Worm (Caenorhabditis elegans) whole organism, L4/young adult: ENCODE measurements around the gene B0001.5.
"Not testable (repeated sequence)": the region's sequence is repeated elsewhere in the genome, so short reads cannot be mapped to it uniquely, and the experiment has no call there.

Source experiments
- W03F9.2 ChIP-seq: fragments of 150-350 bp; optimal IDR thresholded peaks from 2 replicates; lab custom pipeline; 2014; ENCODE audit warnings: missing biosample characterization, missing genetic modification characterization
- dao-5 ChIP-seq: sonication (generic microtip); optimal IDR thresholded peaks from 2 replicates; lab custom pipeline; 2016; ENCODE audit warnings: missing genotype, missing genetic modification characterization, moderate library complexity, missing compliant biosample characterization
- him-1 ChIP-seq: sonication (generic microtip); optimal IDR thresholded peaks from 2 replicates; lab custom pipeline; 2016; ENCODE audit warnings: missing genotype, missing genetic modification reagents, missing genetic modification characterization, missing compliant biosample characterization

B0001.5 gene

DNA sequence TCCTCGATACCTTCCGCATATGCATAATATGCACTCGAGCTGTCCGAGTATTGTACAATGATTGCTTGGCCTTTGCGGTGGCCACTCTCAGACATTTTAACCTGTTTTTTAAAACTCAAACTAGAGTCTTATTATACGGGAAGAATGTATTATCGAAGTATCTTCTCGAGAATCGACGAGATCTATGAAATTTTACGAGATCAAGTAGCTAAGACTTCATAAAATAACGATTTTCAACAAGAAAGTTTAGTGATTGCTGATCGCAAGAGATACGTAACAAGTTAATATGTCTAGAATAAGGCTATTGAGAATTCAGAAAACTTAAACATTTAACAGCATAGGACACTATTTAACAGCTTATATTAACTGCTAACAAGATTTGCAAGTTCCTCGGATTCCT, at the start of gene B0001.5:
Gene B0001.5 (minus strand): TSS at position 101 of the 400 bp plus-strand sequence.
- TF ChIP-seq him-1 (no peak), W03F9.2 (tag; lab: Kevin White, UChicago) (no peak), dao-5 (tag; lab: Kevin White, UChicago) (no peak)

DNA sequence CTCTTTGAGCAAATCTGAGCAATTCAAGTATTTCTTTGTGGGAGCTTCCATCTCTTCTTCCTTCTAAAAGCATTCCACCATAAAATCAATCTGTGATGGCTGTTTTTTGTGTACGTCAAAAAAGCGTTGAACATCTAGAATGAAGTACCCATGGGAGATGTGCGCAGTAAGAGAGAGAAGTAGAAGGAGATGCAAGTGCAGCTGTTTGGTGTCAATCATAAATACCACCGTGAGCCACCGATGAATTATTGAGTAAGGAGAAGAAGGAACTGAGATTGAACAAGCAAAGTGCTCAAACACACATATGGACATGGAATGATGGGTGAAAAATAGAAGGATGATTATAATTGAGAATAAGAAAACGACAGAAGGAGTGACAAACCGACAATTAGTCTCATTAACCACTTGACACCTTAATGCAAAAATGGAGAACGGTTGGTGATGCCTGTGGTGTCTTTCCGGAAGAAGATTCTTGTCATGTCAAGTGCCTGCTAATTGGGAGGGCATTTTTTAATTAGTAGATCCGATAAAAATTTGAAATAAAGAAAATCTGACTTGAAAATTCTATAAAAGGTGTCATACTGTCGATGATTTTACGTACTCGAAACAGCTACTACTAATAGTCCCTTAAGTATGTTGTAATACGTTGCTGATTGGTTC, 49.1 kb upstream of the B0001.5 start:
- TF ChIP-seq dao-5 (tag; lab: Kevin White, UChicago): no peak
- no peak for TF ChIP-seq him-1
- no peak for TF ChIP-seq W03F9.2 (tag; lab: Kevin White, UChicago)

- not testable (repeated sequence) for TF ChIP-seq him-1; dao-5 (tag; lab: Kevin White, UChicago); W03F9.2 (tag; lab: Kevin White, UChicago)
Observed at ce11 chrIV:12178235-12178634, 35.1 kb upstream of the B0001.5 start, which contains the start of gene nlr-1. nlr-1 (minus strand) TSS chrIV:12178335.

ce11 chrIV:12167944-12168343, 24.8 kb upstream of the B0001.5 start, which contains the start of gene F20B10.3:
F20B10.3 (plus strand) TSS chrIV:12168244.
- TF ChIP-seq W03F9.2 (tag; lab: Kevin White, UChicago) (no peak), him-1 (no peak), dao-5 (tag; lab: Kevin White, UChicago) (no peak)

ce11 chrIV:12165432-12166078, 22.4 kb upstream of the B0001.5 start:
- no peak for TF ChIP-seq dao-5 (tag; lab: Kevin White, UChicago)
- TF ChIP-seq W03F9.2 (tag; lab: Kevin White, UChicago): no peak
- TF ChIP-seq him-1: no peak

ce11 chrIV:12162732-12163131, 19.6 kb upstream of the B0001.5 start:
- TF ChIP-seq him-1 (no peak), W03F9.2 (tag; lab: Kevin White, UChicago) (no peak), dao-5 (tag; lab: Kevin White, UChicago) (no peak)

- no peak for TF ChIP-seq him-1
- TF ChIP-seq W03F9.2 (tag; lab: Kevin White, UChicago): no peak
- no peak for TF ChIP-seq dao-5 (tag; lab: Kevin White, UChicago)
Observed at ce11 chrIV:12160421-12160820, 17.3 kb upstream of the B0001.5 start.

ce11 chrIV:12157915-12158314, 14.8 kb upstream of the B0001.5 start:
- TF ChIP-seq dao-5 (tag; lab: Kevin White, UChicago) (no peak), W03F9.2 (tag; lab: Kevin White, UChicago) (no peak), him-1 (no peak)

DNA sequence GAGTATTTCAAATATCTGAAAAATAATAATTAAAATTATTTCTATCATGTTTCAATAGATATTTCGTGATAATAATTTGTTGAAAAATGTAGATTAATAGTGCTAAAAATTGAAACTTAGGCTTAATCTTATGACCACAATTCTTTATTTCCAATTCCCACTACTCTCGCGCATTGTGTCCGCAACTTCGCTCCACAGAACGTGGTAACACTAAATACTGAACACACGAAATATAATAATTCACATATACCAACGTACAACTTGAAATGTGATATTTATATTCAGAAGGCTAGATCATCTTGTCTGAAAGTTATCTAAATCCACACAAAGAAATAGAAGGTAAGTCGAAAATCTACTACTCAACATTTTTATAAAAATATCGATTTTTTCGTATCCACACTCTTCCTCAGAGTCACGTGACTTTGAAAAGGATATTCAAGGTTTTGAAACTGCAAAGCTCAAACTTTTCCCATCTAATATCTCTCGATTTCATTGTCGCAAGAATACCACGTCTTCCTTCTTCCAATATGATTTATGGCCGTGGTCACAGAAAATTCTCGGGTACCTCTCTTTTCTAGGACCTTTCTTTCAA, 13.6 kb upstream of the B0001.5 start, which contains the start of gene eri-12:
Gene eri-12 (plus strand): TSS at position 197 of the 592 bp plus-strand sequence.
- TF ChIP-seq him-1 (no peak), W03F9.2 (tag; lab: Kevin White, UChicago) (no peak), dao-5 (tag; lab: Kevin White, UChicago) (no peak)

DNA sequence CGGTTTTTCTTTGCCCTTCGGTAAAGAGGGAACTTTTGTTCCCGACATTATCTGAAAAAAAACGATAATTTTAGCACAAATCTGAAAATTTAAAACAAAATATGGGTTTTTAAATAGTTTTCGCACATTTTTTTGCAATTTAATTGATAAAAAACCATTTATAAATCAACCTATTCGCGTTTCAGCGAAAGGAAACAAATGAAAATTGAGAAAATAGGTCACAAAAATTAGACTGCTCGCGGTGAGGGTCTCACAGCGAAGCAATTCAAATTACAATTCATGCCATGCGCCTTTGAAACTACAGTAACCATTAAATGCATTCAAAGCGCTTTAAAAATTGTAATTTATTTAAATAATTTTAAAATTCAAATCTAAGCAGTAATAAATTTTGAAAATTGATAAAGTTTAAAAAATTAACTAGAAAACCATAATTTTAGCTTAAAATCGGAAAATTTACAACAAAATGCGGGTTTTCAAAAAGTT, 11.1 kb upstream of the B0001.5 start, which contains the start of gene B0001.7:
Gene B0001.7 (minus strand): TSS at position 51 of the 483 bp plus-strand sequence.
- TF ChIP-seq dao-5 (tag; lab: Kevin White, UChicago) (no peak), W03F9.2 (tag; lab: Kevin White, UChicago) (no peak), him-1 (no peak)

ce11 chrIV:12150877-12151276, 7.7 kb upstream of the B0001.5 start, which contains the start of gene B0001.2:
B0001.2 (minus strand) TSS chrIV:12150977.
- TF ChIP-seq him-1 (no peak), dao-5 (tag; lab: Kevin White, UChicago) (no peak), W03F9.2 (tag; lab: Kevin White, UChicago) (no peak)

DNA sequence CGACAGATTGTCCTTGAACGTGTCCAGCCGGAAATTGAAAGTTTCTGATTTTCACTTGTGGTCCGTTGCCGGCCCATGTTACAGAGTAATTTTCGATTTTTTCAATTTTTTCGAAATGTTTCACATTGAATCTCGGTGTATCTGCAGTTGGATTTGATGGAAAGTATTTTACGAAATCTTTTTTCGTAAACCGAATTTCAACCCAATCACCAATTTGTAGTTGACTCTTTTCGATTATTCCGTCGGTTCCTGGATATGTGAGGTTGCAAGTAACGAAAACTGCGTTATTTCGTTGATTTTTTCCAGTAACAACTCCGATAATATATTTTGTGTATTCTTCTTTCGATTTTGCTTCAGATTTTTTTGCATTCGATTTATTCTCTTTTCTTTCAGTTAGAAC, 6.5 kb upstream of the B0001.5 start:
- no peak for TF ChIP-seq him-1
- no peak for TF ChIP-seq dao-5 (tag; lab: Kevin White, UChicago)
- no peak for TF ChIP-seq W03F9.2 (tag; lab: Kevin White, UChicago)

ce11 chrIV:12145681-12146080, 2.5 kb upstream of the B0001.5 start, which contains the start of gene B0001.3:
B0001.3 (minus strand) TSS chrIV:12145735.
- TF ChIP-seq dao-5 (tag; lab: Kevin White, UChicago) (no peak), W03F9.2 (tag; lab: Kevin White, UChicago) (no peak), him-1 (no peak)
